Worm (Caenorhabditis elegans) whole organism, L2 larva: Measurements from ENCODE around the gene T19H12.6.

Source experiments
- aly-2 ChIP-seq: fragments of 150-350 bp; optimal IDR thresholded peaks from 2 replicates; lab custom pipeline; 2014; ENCODE audit warnings: missing biosample characterization, missing genetic modification characterization
- nhr-25 ChIP-seq: fragments of 150-350 bp; sonication (generic microtip); optimal IDR thresholded peaks from 3 replicates; lab custom pipeline; 2014; ENCODE audit warnings: missing biosample characterization, missing genetic modification characterization
- skn-1 ChIP-seq: sonication (generic microtip); optimal IDR thresholded peaks from 2 replicates; lab custom pipeline; 2017; ENCODE audit warnings: missing biosample characterization, missing genetic modification characterization

DNA sequence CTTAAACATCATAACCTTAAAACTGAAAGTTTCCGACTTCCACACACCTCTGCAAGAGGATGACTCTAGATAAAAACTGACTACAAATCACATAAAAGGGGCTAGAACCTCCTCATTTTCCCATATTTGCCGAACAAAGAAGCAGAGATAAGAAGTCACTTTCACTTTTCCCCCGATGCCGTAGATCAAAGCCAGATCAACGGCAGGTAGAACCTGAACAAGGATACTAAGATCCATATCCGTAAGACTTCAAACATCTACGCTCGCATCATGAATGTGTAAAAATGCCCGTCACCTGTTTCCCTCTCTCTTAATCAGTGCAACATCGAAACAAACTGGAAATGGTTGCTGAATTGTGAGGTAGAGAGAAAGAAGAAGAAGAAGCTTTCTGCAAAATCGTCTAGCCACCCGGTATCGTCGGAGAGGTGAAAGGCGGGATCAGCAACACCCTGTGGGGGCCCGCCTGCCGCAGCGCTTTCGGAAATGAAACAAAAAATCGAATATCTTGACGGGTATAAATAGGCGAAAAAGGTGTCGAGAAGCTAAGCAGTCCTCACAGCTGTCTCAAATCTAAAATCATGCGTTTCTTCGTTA lies 41.3 kb upstream of the T19H12.6 start, which contains the start of gene C02E7.6:
- TF ChIP-seq skn-1 (tag; lab: Kevin White, UChicago) (no peak), nhr-25 (peak; percentile 90), aly-2 (tag; lab: Kevin White, UChicago) (no peak)
